Worm (Caenorhabditis elegans): Measurements from ENCODE around the gene ZK632.9.

The ZK632.9 gene

DNA sequence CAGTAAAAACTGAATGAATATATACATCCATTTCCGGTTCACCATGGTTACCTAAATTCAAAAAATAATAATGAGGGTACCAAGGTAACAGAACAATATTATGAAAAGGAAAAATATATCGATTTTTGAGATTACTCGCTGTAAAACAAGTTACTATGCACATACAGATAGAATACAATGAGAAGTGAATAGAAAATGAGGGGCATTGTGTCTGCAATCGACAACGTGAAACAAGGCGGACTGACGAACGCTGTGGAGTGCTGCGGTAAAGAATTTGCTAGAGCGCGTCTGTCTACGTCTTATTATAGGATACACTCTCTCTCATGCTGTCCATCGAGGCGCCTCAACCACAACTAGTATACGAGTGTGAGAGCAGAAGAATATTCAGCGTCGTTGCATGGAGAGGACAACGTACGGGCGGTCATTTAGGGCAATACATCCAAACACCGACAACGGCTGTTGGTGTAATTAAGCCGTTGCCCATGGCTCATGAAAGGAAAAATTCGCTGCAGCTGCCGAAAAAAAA, 8.1 kb downstream of the ZK632.9 start, which contains the start of gene cnx-1:
TSS of gene cnx-1 (minus strand) at position 51 of the 526 bp plus-strand sequence.
- no peak for TF ChIP-seq unc-62 (GFP tag; optimal IDR thresholded peaks at IDR 0.05)

DNA sequence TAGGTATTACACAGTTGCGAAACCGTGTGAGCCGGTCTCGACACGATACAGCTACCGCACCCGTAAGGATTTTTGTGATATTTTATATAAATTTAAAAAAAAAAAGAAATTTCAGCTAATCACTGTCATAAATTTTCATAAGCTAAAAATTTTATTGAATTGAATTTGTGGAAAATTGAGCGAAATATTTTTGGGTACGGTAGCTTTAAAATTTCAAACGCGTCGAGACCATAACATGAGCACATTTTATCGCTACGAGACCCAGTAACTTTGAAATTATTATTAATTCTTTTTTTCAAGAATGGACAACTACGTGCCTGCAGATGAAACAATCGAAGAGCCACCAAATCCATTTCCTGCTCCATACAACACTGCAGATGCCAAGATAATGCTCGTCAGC, 12.1 kb downstream of the ZK632.9 start, which contains the start of gene ZK632.14:
TSS of gene ZK632.14 (plus strand) at position 301 of the 400 bp plus-strand sequence.
- TF ChIP-seq unc-62 (GFP tag; optimal IDR thresholded peaks at IDR 0.05), result no peak

DNA sequence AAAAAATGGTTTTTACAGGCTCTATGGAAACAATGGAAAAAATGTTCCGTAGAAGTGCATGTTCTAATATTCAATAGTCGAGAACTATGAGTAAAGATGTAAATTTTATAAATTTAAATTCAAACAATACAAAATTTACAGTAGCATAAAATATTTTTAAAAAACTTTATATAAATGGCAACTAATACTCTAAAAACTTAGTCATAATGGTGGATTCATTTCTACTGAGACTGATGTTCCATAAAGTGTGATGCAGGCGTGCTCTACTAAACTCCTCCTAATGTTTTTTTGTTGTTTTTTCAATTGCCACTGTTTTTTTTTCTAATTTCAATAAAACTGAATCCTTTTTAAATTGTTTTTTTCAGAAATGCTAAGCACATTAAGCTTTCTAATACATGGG, 17.1 kb downstream of the ZK632.9 start, which contains the start of gene gtap-2:
TSS of gene gtap-2 (plus strand) at position 366 of the 400 bp plus-strand sequence.
- TF ChIP-seq unc-62 (GFP tag; optimal IDR thresholded peaks at IDR 0.05), result no peak

DNA sequence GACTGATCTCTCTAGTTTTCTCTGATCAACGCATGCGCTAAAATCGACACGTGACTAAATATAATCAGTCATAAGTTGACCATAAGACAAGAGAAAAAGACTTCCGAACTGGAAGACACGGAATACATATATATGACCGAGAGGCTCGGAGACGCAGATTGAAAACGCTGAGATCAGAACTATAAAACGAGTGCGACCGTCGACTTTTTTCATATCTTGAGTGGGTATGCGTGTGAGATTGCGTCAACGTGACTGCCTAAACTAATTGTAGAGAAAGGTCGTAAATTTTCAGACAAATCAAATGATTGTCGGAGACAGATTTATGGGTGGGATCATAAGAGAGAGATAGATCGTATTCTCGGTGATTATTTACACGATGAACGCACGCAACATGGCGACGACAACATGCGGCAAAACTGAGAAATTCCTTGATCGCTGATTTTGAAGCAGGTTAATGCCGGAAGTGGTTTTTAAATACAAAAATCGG, 17.6 kb downstream of the ZK632.9 start:
- TF ChIP-seq unc-62 (GFP tag; optimal IDR thresholded peaks at IDR 0.05), result no peak

DNA sequence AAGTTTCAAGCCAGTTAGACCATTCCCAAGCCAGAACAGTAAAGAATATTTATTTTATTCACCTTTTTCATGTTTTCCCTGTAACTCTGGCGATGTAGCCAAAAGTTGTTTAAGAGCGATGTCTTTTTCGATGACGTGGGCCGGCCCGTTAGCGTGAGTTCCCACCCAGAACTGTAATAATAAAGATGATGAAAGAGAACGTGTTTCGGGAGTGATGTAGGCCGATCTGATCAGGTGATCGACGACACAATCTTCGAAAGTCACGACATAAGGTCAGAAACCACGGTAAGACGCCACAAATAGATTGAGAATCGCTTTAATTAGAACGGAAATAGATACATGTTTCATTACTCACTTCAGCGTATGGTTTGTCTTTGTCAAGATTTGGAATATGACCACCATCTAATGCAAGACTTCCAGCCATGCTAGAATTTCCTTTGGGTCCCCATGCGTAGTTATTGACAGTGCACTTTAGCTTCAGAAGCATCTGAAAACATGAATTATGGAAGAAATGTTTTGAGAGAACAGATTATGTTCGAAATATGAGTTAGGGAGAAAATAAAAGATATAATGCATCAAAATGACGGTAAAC, 18.2 kb downstream of the ZK632.9 start, which contains the start of gene ZK632.4:
TSS of gene ZK632.4 (minus strand) at position 487 of the 592 bp plus-strand sequence.
- TF ChIP-seq unc-62 (GFP tag; optimal IDR thresholded peaks at IDR 0.05), result no peak

DNA sequence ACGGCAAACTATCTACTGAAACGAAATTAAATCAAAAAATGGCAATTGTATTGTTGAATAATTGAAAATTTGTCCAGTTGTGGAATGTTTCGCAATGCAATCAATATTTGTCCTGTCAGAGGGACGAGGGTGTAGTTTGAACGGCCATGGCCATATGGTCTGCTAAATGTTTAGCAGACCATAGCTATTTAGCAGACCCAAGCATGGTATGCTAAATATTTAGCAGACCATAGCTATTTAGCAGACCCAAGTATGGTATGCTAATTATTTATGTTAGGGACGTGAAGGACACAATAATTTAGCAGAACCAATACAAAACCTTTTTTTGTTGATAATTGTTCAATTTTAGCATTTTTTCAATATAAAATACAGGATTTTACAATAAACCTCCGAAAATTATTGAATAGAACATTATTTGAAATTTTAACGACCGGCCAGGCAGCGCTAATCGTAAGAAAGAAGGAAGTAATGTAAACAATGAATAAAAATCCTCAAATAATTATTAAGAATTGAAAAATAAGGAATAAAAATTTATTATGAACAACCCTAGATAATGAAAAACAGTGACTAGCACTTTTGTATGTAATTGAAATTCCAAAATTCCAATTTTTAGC, 20.1 kb downstream of the ZK632.9 start, which contains the start of gene riok-3:
TSS of gene riok-3 (minus strand) at position 15 of the 614 bp plus-strand sequence.
- no peak for TF ChIP-seq unc-62 (GFP tag; optimal IDR thresholded peaks at IDR 0.05)

DNA sequence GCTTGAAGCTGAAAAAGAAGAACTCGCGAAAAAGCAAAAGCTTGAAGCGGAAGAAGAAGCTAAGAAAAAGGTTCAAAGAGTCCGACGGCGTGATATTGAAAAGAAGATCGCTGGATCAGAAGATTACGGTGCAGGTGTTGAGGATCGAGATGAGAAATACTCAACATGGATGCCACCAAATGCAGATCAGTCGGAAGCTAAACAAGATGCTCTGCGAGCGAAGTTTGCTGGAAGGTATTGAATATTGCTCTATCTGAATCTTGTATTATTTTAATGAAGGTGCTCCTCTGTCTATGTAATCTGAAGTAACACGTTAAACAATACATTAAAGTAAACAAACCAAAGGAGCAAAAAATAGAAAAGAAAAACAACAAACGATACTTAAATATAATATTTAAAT, 23.2 kb downstream of the ZK632.9 start:
- no peak for TF ChIP-seq unc-62 (GFP tag; optimal IDR thresholded peaks at IDR 0.05)

DNA sequence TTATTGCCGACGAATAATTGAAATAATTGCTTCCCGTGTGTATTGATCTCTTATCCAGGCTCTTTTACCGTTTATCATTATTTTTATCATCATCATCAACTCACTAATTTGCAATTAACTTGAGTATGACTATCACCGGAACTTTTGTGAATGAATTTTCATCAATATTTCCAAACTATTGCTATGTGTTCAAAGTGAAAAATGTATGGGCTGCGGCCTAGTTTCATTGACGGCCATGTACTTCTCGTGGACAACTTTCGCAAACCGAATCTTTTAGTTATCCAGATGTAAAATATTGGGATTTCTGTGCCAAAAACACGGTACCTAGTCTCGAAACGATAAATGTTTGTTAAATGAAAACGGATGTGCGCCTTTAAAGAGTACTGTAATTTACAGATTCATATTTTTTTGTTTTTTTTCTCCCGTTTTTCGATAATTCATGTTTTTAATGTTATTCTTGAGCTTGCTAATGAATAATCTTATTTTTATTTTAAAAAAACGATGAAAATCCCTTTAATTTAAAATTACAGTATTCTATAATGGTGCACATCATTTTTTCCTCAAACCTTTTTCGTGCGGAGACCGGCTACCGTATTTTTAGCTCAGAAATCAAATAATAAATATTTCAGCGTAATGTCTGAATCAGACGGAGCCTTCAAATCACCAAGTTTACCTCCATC, 26.6 kb downstream of the ZK632.9 start, which contains the start of gene ZK632.2:
TSS of gene ZK632.2 (plus strand) at position 630 of the 680 bp plus-strand sequence.
- TF ChIP-seq unc-62 (GFP tag; optimal IDR thresholded peaks at IDR 0.05), result no peak

DNA sequence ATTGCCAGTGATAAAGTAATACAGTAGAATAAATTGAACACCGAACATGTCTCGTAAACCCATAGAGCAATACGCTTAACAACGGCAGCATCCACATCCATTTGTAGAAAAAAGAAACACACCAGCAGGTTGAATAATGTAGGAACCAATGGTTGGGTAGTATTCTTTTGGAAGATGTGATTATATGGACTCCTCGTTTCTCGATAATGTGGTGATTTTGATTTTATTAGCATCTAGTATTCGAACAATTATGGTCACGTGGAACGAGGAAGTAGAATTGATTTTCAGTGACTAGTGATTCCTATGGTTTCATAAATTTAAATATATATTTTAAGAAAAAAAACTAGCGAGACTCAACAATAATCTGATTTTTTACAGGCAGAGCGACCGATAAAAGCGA, 28.8 kb downstream of the ZK632.9 start, which contains the start of gene srxa-10:
TSS of gene srxa-10 (minus strand) at position 101 of the 400 bp plus-strand sequence.
- TF ChIP-seq unc-62 (GFP tag; optimal IDR thresholded peaks at IDR 0.05), result no peak

DNA sequence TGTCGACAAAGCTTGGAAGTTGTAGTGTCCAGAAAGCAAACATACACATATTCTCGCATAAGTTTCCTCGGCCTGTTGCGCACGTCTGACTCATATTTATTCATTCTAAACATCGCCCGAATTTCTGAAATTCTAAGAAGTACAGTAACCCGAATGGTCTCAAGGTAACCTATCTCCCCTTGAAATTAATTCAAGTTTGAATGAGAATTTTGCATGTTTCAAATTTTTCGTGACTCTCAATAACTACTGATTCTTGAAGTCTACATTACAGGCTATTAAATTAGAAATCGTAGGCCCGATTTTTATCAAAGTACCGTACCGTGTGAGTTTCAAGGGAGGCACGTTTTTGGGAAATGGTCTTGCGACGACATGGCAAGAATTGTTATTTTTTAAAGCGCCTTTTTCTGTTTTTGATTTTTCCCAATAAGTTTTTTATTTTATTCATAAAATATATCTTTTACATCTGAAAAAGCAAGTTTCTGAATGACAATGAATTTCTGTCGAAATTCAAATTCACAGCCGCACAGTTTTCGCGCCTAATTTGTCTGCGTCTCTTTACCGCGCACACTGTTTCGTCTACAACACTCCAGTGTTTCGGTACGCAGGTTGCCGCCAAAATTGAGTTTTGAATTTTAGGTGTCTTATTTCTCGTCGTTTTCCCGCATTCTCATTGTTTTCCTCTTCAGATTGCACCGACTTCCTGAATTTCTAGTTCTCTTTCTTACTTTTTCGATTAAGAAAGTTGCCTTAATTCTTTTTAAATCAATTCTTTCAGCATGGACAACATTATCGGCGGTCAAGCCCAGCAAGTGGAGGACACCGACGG, 31.4 kb downstream of the ZK632.9 start, which contains the start of the genes R10E11.9 and mcm-6:
TSS of gene R10E11.9 (minus strand) at position 51 of the 826 bp plus-strand sequence.
TSS of gene mcm-6 (plus strand) at position 776 of the 826 bp plus-strand sequence.
- TF ChIP-seq unc-62 (GFP tag; optimal IDR thresholded peaks at IDR 0.05), result no peak

DNA sequence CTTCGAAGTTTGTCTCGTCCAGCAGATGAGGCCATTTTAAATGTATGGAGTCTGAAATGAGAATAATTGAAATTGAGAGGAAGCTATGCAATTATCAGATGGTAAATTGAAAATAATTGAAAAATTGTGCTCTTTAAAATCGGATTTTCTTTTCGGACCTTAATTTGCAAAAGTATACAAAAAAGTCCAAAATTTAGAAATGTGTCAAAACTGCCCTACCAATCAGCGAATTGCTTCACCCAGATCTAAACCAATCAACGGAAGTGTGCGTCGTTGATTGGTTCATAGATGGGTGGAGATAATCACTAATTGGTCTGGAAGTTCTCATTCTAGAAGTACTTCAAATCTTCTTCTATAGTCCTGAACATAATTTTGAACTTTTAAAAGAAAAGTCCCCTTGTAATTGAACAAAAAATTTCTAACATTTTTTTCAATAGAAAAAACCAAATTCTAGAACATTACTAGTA, 35.6 kb downstream of the ZK632.9 start, which contains the start of gene R10E11.5:
TSS of gene R10E11.5 (minus strand) at position 51 of the 467 bp plus-strand sequence.
- TF ChIP-seq unc-62 (GFP tag; optimal IDR thresholded peaks at IDR 0.05), result no peak

DNA sequence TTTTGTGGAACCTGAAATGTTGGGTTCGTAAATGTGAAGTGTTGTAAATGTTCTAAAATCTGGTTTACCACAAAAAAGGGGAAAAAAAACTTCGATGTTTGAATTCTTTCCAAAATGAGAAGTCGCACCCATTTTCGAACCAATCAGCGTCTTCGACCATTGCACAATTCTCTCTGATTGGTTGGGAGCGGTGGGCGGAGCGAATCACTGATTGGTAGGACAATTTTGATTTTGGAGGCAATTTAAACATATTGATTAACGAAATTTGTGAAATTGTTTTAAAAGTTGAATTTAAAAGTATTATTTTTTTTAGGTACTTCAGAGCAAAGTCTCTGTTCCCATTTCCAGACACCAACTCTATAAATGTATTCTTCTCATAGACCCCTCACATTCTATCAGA, 36.1 kb downstream of the ZK632.9 start:
- no peak for TF ChIP-seq unc-62 (GFP tag; optimal IDR thresholded peaks at IDR 0.05)

DNA sequence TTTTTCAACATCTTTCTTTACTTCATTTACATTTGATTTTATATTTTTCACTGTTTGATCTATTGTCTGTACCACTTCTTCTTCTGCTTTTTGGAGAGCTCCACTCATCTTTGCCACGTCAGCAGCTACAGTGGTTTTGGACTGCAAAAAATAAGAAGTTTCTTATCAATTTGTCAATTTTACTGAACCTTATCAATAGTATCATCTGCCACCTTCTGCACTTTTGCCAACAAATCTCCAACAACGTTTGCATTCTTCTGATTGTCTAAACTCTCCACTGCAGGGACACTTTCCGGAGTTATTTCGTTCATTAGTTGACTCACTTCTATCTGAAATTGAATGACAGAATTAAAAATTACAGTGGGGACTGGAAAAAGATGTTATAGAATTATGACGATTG, 38.5 kb downstream of the ZK632.9 start:
- no peak for TF ChIP-seq unc-62 (GFP tag; optimal IDR thresholded peaks at IDR 0.05)

DNA sequence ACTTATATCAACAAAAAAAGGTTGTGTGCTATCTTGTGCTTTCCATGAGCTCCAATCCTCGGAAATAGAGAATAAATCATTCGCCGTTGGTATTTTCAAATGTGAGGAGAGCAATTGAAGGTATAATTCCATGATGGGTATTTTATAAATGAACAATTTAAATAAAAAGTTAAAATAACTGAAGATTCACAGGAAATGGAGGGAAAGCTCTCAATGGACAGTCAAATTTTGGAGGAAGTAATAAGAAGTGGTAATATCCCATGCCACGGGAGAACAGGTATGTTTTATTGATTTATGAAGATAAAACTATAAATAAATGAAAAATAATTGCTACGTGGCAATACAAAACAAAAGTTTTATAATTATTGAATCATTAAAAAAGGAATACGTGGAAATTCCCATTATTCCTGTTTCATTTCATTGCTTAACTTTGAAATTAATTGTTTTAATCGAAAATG, 42.1 kb downstream of the ZK632.9 start:
- no peak for TF ChIP-seq unc-62 (GFP tag; optimal IDR thresholded peaks at IDR 0.05)

All from whole organism, dauer.